Worm (Caenorhabditis elegans) whole organism, early embryonic: Measurements from ENCODE around the gene rhy-1.

Experiments used
- ama-1 ChIP-seq: fragments of 150-350 bp; optimal IDR thresholded peaks from 2 replicates; lab custom pipeline; 2014
- ceh-36 ChIP-seq: sonication (generic microtip); optimal IDR thresholded peaks from 2 replicates; lab custom pipeline; 2016; ENCODE audit warnings: missing genetic modification characterization, inconsistent platforms, missing compliant biosample characterization
- flt-1 ChIP-seq: fragments of 200-800 bp; sonication (Bioruptor generic); IDR thresholded peaks from 2 replicates; pipeline ENCODE4 v1.3.6; 2022; ENCODE audit warnings: missing genetic modification characterization, missing compliant biosample characterization
- scrt-1 ChIP-seq: fragments of 200-800 bp; sonication (Bioruptor generic); IDR thresholded peaks from 2 replicates; pipeline ENCODE4 v1.3.6; 2022; ENCODE audit warnings: missing genetic modification characterization, missing compliant biosample characterization
- tbx-37 ChIP-seq: fragments of 200-800 bp; sonication (Bioruptor generic); conservative IDR thresholded peaks from 2 replicates; pipeline ENCODE4 v1.3.6; 2022; ENCODE audit warnings: missing genetic modification reagents, missing genetic modification characterization, missing compliant biosample characterization

DNA sequence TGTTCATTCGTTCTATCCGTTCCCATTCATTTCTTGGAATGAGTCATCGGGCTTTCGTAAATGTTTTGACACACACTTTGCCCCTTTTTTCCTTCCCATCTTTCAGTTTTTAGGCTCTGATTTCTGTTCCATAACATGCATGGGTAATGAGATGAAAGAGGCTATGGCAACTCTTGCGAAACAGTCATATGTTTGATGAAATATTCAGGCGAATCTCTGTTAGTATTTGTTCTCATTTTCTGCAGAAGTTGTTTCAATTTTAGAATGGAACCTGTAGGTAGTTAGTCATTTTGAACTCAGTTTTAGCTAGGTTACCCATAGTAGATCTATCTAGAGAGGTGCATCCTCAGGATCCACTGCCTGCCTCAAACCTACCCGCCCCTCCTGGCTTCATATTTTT is 46.2 kb upstream of the rhy-1 start:
- TF ChIP-seq tbx-37 (GFP tag; lab: Robert Waterston, UW) (no peak), ama-1 (lab: Kevin White, UChicago) (no peak), scrt-1 (GFP tag; lab: Robert Waterston, UW) (no peak), flt-1 (GFP tag; lab: Robert Waterston, UW) (no peak), ceh-36 (no peak)
